5 fruit fly cellular contexts compared by ENCODE assay signal in genomic region chr3L:11623245-11623883, dm6.
TF ChIP-seq lines count a peak whose summit lies in the region.

No protein-coding gene starts in this region.

- TF ChIP-seq CTCF in whole organism, embryonic (GFP tag; optimal IDR thresholded peaks at IDR 0.05; lab: Kevin White, UChicago) = no peak

TF ChIP-seq in whole organism, adult, 20 proteins besides CTCF, POLR2A, EP300 and RAD21 (continues in another document):
- TF ChIP-seq toe (GFP tag; optimal IDR thresholded peaks at IDR 0.05; lab: Kevin White, UChicago) (peak; percentile 10), CG33017 (tag; optimal IDR thresholded peaks at IDR 0.05; lab: Kevin White, UChicago) (peak; percentile 59), CG7045 (GFP tag; optimal IDR thresholded peaks at IDR 0.05; lab: Kevin White, UChicago) (no peak), pad (GFP tag; optimal IDR thresholded peaks at IDR 0.05; lab: Kevin White, UChicago) (peak; percentile 27), Hr96 (GFP tag; optimal IDR thresholded peaks at IDR 0.05; lab: Kevin White, UChicago) (no peak), cic (GFP tag; optimal IDR thresholded peaks at IDR 0.05; lab: Kevin White, UChicago) (peak; percentile 73), tj (GFP tag; optimal IDR thresholded peaks at IDR 0.05; lab: Kevin White, UChicago) (peak; percentile 39), CG5204 (GFP tag; optimal IDR thresholded peaks at IDR 0.05; lab: Kevin White, UChicago) (no peak), CG14711 (tag; optimal IDR thresholded peaks at IDR 0.05; lab: Kevin White, UChicago) (peak; percentile 26), CG12768 (GFP tag; optimal IDR thresholded peaks at IDR 0.05; lab: Kevin White, UChicago) (peak; percentile 30), ovo (GFP tag; optimal IDR thresholded peaks at IDR 0.05; lab: Kevin White, UChicago) (no peak), bab1 (GFP tag; optimal IDR thresholded peaks at IDR 0.05; lab: Kevin White, UChicago) (peak; percentile 75), Clk (GFP tag; optimal IDR thresholded peaks at IDR 0.05; lab: Kevin White, UChicago) (no peak), CG11617 (GFP tag; optimal IDR thresholded peaks at IDR 0.05; lab: Kevin White, UChicago) (peak; percentile 64), CG1620 (GFP tag; optimal IDR thresholded peaks at IDR 0.05; lab: Kevin White, UChicago) (no peak), cnc (optimal IDR thresholded peaks at IDR 0.05; lab: Kevin White, UChicago) (no peak), Mnt (GFP tag; optimal IDR thresholded peaks at IDR 0.05; lab: Kevin White, UChicago) (peak; percentile 47), CG7101 (tag; optimal IDR thresholded peaks at IDR 0.05; lab: Kevin White, UChicago) (peak; percentile 57), Crg-1 (GFP tag; optimal IDR thresholded peaks at IDR 0.05; lab: Kevin White, UChicago) (no peak)

TF ChIP-seq in whole organism, embryonic, 481 proteins besides CTCF, POLR2A, EP300 and RAD21 (continues in another document):
- TF ChIP-seq CG14441 (GFP tag; IDR thresholded peaks at IDR 0.05; lab: Robert Waterston, UW) (0 out of 2 replicates have a peak, but pooled peaks have one; percentile 5), Med (GFP tag; lab: Kevin White, UChicago) (peak; percentile 27), zen2 (GFP tag; IDR thresholded peaks at IDR 0.05; lab: Robert Waterston, UW; ENCODE audit: partially characterized antibody) (no peak), mam (GFP tag; optimal IDR thresholded peaks at IDR 0.05; lab: Kevin White, UChicago) (no peak), CG7987 (GFP tag; optimal IDR thresholded peaks at IDR 0.05; lab: Kevin White, UChicago) (peak; percentile 37), Spps (tag; optimal IDR thresholded peaks at IDR 0.05; lab: Kevin White, UChicago) (no peak), CG6689 (GFP tag; IDR thresholded peaks at IDR 0.05; lab: Robert Waterston, UW) (no peak), zf30C (GFP tag; optimal IDR thresholded peaks at IDR 0.05; lab: Kevin White, UChicago) (no peak), BEAF-32 (GFP tag; optimal IDR thresholded peaks at IDR 0.05; lab: Kevin White, UChicago) (peak; percentile 17), CG2875 (GFP tag; optimal IDR thresholded peaks at IDR 0.05; lab: Kevin White, UChicago) (no peak), crp (GFP tag; optimal IDR thresholded peaks at IDR 0.05; lab: Kevin White, UChicago) (peak in 1 of 2 experiments; percentile 87), CG16815 (GFP tag; optimal IDR thresholded peaks at IDR 0.05; lab: Kevin White, UChicago) (no peak), CG16863 (GFP tag; optimal IDR thresholded peaks at IDR 0.05; lab: Kevin White, UChicago) (no peak), CG10267 (tag; optimal IDR thresholded peaks at IDR 0.05; lab: Kevin White, UChicago) (no peak), Sin3A (optimal IDR thresholded peaks at IDR 0.05; lab: Kevin White, UChicago) (no peak), CG34224 (GFP tag; IDR thresholded peaks at IDR 0.05; lab: Robert Waterston, UW; ENCODE audit: partially characterized antibody) (peak; percentile 25; the same call in 1 of the 3 replicates), trem (tag; optimal IDR thresholded peaks at IDR 0.05; lab: Kevin White, UChicago) (no peak), CG5953 (GFP tag; IDR thresholded peaks at IDR 0.05; lab: Robert Waterston, UW) (no peak)

TF ChIP-seq in whole organism, prepupa, 60 proteins besides CTCF, POLR2A, EP300 and RAD21 (continues in another document):
- TF ChIP-seq vri (GFP tag; optimal IDR thresholded peaks at IDR 0.05; lab: Kevin White, UChicago) (peak; percentile 3), CG31627 (GFP tag; optimal IDR thresholded peaks at IDR 0.05; lab: Kevin White, UChicago) (no peak), CG1621 (tag; optimal IDR thresholded peaks at IDR 0.05; lab: Kevin White, UChicago) (no peak), Met (GFP tag; optimal IDR thresholded peaks at IDR 0.05; lab: Kevin White, UChicago) (no peak), Eip75B (GFP tag; optimal IDR thresholded peaks at IDR 0.05; lab: Kevin White, UChicago) (no peak), CG9139 (GFP tag; optimal IDR thresholded peaks at IDR 0.05; lab: Kevin White, UChicago) (peak; percentile 18), dsx (GFP tag; optimal IDR thresholded peaks at IDR 0.05; lab: Kevin White, UChicago; ENCODE audit: poor library complexity, severe bottlenecking) (peak; percentile 35), CG15336 (GFP tag; IDR thresholded peaks at IDR 0.05; lab: Robert Waterston, UW) (no peak), svp (GFP tag; lab: Kevin White, UChicago) (peak; percentile 50), fd85E (GFP tag; optimal IDR thresholded peaks at IDR 0.05; lab: Kevin White, UChicago) (no peak), Eip93F (GFP tag; optimal IDR thresholded peaks at IDR 0.05; lab: Kevin White, UChicago) (peak; percentile 64), cyc (GFP tag; optimal IDR thresholded peaks at IDR 0.05; lab: Kevin White, UChicago) (no peak), CG10669 (GFP tag; optimal IDR thresholded peaks at IDR 0.05; lab: Kevin White, UChicago) (peak; percentile 5), net (GFP tag; optimal IDR thresholded peaks at IDR 0.05; lab: Kevin White, UChicago) (peak; percentile 7), CG16779 (tag; optimal IDR thresholded peaks at IDR 0.05; lab: Kevin White, UChicago) (peak; percentile 4), fkh (GFP tag; optimal IDR thresholded peaks at IDR 0.05; lab: Kevin White, UChicago) (no peak), CG8119 (GFP tag; IDR thresholded peaks at IDR 0.05; lab: Robert Waterston, UW) (no peak; the same call in 2 of the 3 replicates), fd59A (GFP tag; optimal IDR thresholded peaks at IDR 0.05; lab: Kevin White, UChicago) (no peak), esn (GFP tag; optimal IDR thresholded peaks at IDR 0.05; lab: Kevin White, UChicago) (peak; percentile 25), CG10631 (GFP tag; optimal IDR thresholded peaks at IDR 0.05; lab: Kevin White, UChicago) (no peak)

TF ChIP-seq in whole organism, pupa, 21 proteins besides CTCF, POLR2A, EP300 and RAD21:
- TF ChIP-seq CG14655 (GFP tag; optimal IDR thresholded peaks at IDR 0.05; lab: Kevin White, UChicago) = no peak
- no peak for TF ChIP-seq CG13204 (GFP tag; optimal IDR thresholded peaks at IDR 0.05; lab: Kevin White, UChicago)
- TF ChIP-seq CG15710 (tag; optimal IDR thresholded peaks at IDR 0.05; lab: Kevin White, UChicago) = peak; percentile 8
- no peak for TF ChIP-seq CG9948 (tag; optimal IDR thresholded peaks at IDR 0.05; lab: Kevin White, UChicago)
- TF ChIP-seq CG17806 (tag; optimal IDR thresholded peaks at IDR 0.05; lab: Kevin White, UChicago) = no peak
- no peak for TF ChIP-seq CG8301 (tag; optimal IDR thresholded peaks at IDR 0.05; lab: Kevin White, UChicago)
- no peak for TF ChIP-seq CG32121 (GFP tag; IDR thresholded peaks at IDR 0.05; lab: Robert Waterston, UW)
- TF ChIP-seq CG4496 (GFP tag; IDR thresholded peaks at IDR 0.05; lab: Robert Waterston, UW) = peak; percentile 58; the same call in 1 of the 3 replicates
- peak; percentile 34; the same call in 1 of the 2 replicates for TF ChIP-seq Ets98B (GFP tag; IDR thresholded peaks at IDR 0.05; lab: Robert Waterston, UW)
- no peak for TF ChIP-seq D1 (tag; optimal IDR thresholded peaks at IDR 0.05; lab: Kevin White, UChicago)
- TF ChIP-seq CG12605 (GFP tag; IDR thresholded peaks at IDR 0.05; lab: Robert Waterston, UW) = no peak
- peak; percentile 36 for TF ChIP-seq Pif1B (GFP tag; optimal IDR thresholded peaks at IDR 0.05; lab: Kevin White, UChicago)
- peak; percentile 44 for TF ChIP-seq EcR (GFP tag; optimal IDR thresholded peaks at IDR 0.05; lab: Kevin White, UChicago)
- TF ChIP-seq Snoo (tag; optimal IDR thresholded peaks at IDR 0.05; lab: Kevin White, UChicago) = peak; percentile 1
- TF ChIP-seq Pif1A (GFP tag; optimal IDR thresholded peaks at IDR 0.05; lab: Kevin White, UChicago) = peak; percentile 15
TF ChIP-seq in whole organism, pupa: peak in this region for 7.

TF ChIP-seq in whole organism, wandering third instar larva, 38 proteins besides CTCF, POLR2A, EP300 and RAD21 (continues in another document):
- peak; percentile 69 for TF ChIP-seq sage (GFP tag; optimal IDR thresholded peaks at IDR 0.05; lab: Kevin White, UChicago)
- no peak for TF ChIP-seq foxo (GFP tag; optimal IDR thresholded peaks at IDR 0.05; lab: Kevin White, UChicago)
- TF ChIP-seq psq (GFP tag; optimal IDR thresholded peaks at IDR 0.05; lab: Kevin White, UChicago) = peak; percentile 7
- no peak for TF ChIP-seq usp (GFP tag; optimal IDR thresholded peaks at IDR 0.05; lab: Kevin White, UChicago)
- TF ChIP-seq Dfd (GFP tag; optimal IDR thresholded peaks at IDR 0.05; lab: Kevin White, UChicago) = no peak
- TF ChIP-seq Vsx2 (GFP tag; optimal IDR thresholded peaks at IDR 0.05; lab: Kevin White, UChicago; ENCODE audit: partially characterized antibody) = no peak
- TF ChIP-seq rgr (GFP tag; optimal IDR thresholded peaks at IDR 0.05; lab: Kevin White, UChicago) = peak; percentile 9
- no peak for TF ChIP-seq Abd-B (GFP tag; optimal IDR thresholded peaks at IDR 0.05; lab: Kevin White, UChicago)
- no peak for TF ChIP-seq Rel (GFP tag; optimal IDR thresholded peaks at IDR 0.05; lab: Kevin White, UChicago)
- peak; percentile 13 for TF ChIP-seq Rel (tag; optimal IDR thresholded peaks at IDR 0.05; lab: Kevin White, UChicago)
- TF ChIP-seq HLH106 (tag; optimal IDR thresholded peaks at IDR 0.05; lab: Kevin White, UChicago) = peak; percentile 9
- no peak for TF ChIP-seq CG32264 (GFP tag; optimal IDR thresholded peaks at IDR 0.05; lab: Kevin White, UChicago)
- TF ChIP-seq N (GFP tag; optimal IDR thresholded peaks at IDR 0.05; lab: Kevin White, UChicago) = no peak
- TF ChIP-seq woc (GFP tag; optimal IDR thresholded peaks at IDR 0.05; lab: Kevin White, UChicago) = no peak
- no peak for TF ChIP-seq pan (optimal IDR thresholded peaks at IDR 0.05; lab: Kevin White, UChicago)
- peak; percentile 6 for TF ChIP-seq Myc (optimal IDR thresholded peaks at IDR 0.05; lab: Kevin White, UChicago)
- TF ChIP-seq dsf (GFP tag; optimal IDR thresholded peaks at IDR 0.05; lab: Kevin White, UChicago; ENCODE audit: borderline replicate concordance) = no peak
- TF ChIP-seq Sp1 (GFP tag; optimal IDR thresholded peaks at IDR 0.05; lab: Kevin White, UChicago) = peak; percentile 20
- peak; percentile 22 for TF ChIP-seq OdsH (GFP tag; optimal IDR thresholded peaks at IDR 0.05; lab: Kevin White, UChicago)
- TF ChIP-seq sv (GFP tag; optimal IDR thresholded peaks at IDR 0.05; lab: Kevin White, UChicago) = no peak
- no peak for TF ChIP-seq Hr78 (GFP tag; optimal IDR thresholded peaks at IDR 0.05; lab: Kevin White, UChicago)
- peak; percentile 23 for TF ChIP-seq h (GFP tag; optimal IDR thresholded peaks at IDR 0.05; lab: Kevin White, UChicago)
- TF ChIP-seq Hnf4 (GFP tag; optimal IDR thresholded peaks at IDR 0.05; lab: Kevin White, UChicago) = peak; percentile 43
- no peak for TF ChIP-seq Mio (GFP tag; optimal IDR thresholded peaks at IDR 0.05; lab: Kevin White, UChicago)
- no peak for TF ChIP-seq Jra (GFP tag; optimal IDR thresholded peaks at IDR 0.05; lab: Kevin White, UChicago)
- TF ChIP-seq GATAd (GFP tag; optimal IDR thresholded peaks at IDR 0.05; lab: Kevin White, UChicago) = no peak
- no peak for TF ChIP-seq lola (GFP tag; optimal IDR thresholded peaks at IDR 0.05; lab: Kevin White, UChicago)
- TF ChIP-seq tai (GFP tag; optimal IDR thresholded peaks at IDR 0.05; lab: Kevin White, UChicago) = no peak
- TF ChIP-seq br (GFP tag; optimal IDR thresholded peaks at IDR 0.05; lab: Kevin White, UChicago) = no peak
- no peak for TF ChIP-seq fru (GFP tag; optimal IDR thresholded peaks at IDR 0.05; lab: Kevin White, UChicago)
